Fruit fly (Drosophila melanogaster) whole organism, wandering third instar larva: Measurements from ENCODE around the gene tau.

Experiments
- CG32264 ChIP-seq: fragments of 200-800 bp; sonication (Bioruptor generic); optimal IDR thresholded peaks from 2 replicates; lab custom pipeline; 2016; ENCODE audit warnings: missing biosample characterization, missing genetic modification characterization
- CG9705 ChIP-seq: fragments of 200-800 bp; sonication (Bioruptor generic); optimal IDR thresholded peaks from 2 replicates; lab custom pipeline; 2018; ENCODE audit warnings: missing biosample characterization, mild to moderate bottlenecking, missing genetic modification characterization
- CrebA ChIP-seq: fragments of 200-800 bp; sonication (Bioruptor generic); optimal IDR thresholded peaks from 2 replicates; lab custom pipeline; 2016; ENCODE audit warnings: missing biosample characterization, mild to moderate bottlenecking, missing genetic modification characterization, borderline replicate concordance
- HLH106 ChIP-seq: fragments of 200-800 bp; optimal IDR thresholded peaks from 3 replicates; lab custom pipeline; 2019; ENCODE audit warnings: missing biosample characterization, mild to moderate bottlenecking, missing genetic modification characterization, moderate library complexity
- Hr83 ChIP-seq: fragments of 200-300 bp; sonication (Bioruptor generic); optimal IDR thresholded peaks from 2 replicates; lab custom pipeline; 2016; ENCODE audit warnings: missing biosample characterization, mild to moderate bottlenecking, missing genetic modification characterization, moderate library complexity; ENCODE audit not compliant: poor library complexity, severe bottlenecking
- Myc ChIP-seq: fragments of >200 bp; optimal IDR thresholded peaks from 2 replicates; lab custom pipeline; 2017
- N ChIP-seq: fragments of >200 bp; optimal IDR thresholded peaks from 2 replicates; lab custom pipeline; 2018; ENCODE audit warnings: missing biosample characterization, missing external identifiers, missing genetic modification characterization
- OdsH ChIP-seq: fragments of 200-800 bp; sonication (Bioruptor generic); optimal IDR thresholded peaks from 2 replicates; lab custom pipeline; 2016; ENCODE audit warnings: missing biosample characterization, mild to moderate bottlenecking, missing genetic modification characterization
- Rel ChIP-seq, 2 experiments: fragments of 200-800 bp; sonication (Bioruptor generic) in 1 of 2; optimal IDR thresholded peaks; 2 replicates in 1 of 2; 3 replicates in 1 of 2; lab custom pipeline; 2016 to 2019; ENCODE audit warnings: mild to moderate bottlenecking in 2 of 2, missing biosample characterization in 2 of 2, missing genetic modification characterization in 2 of 2, moderate library complexity in 1 of 2
- Sp1 ChIP-seq: fragments of 200-800 bp; sonication (Bioruptor generic); optimal IDR thresholded peaks from 3 replicates; lab custom pipeline; 2019; ENCODE audit warnings: missing biosample characterization, mild to moderate bottlenecking, missing genetic modification characterization, moderate library complexity
- br ChIP-seq: fragments of 200-800 bp; sonication (Bioruptor generic); optimal IDR thresholded peaks from 2 replicates; lab custom pipeline; 2016; ENCODE audit warnings: missing biosample characterization, missing genetic modification characterization
- dsf ChIP-seq: sonication (Bioruptor generic); optimal IDR thresholded peaks from 2 replicates; lab custom pipeline; 2016; ENCODE audit warnings: missing biosample characterization, missing genetic modification characterization, borderline replicate concordance
- ey ChIP-seq: fragments of 200-800 bp; sonication (Bioruptor generic); optimal IDR thresholded peaks from 2 replicates; lab custom pipeline; 2016; ENCODE audit warnings: missing biosample characterization, missing genetic modification characterization
- foxo ChIP-seq, 2 experiments: fragments of 200-800 bp; sonication (Bioruptor generic); optimal IDR thresholded peaks; 2 replicates in 1 of 2; 3 replicates in 1 of 2; lab custom pipeline; 2016 to 2017; ENCODE audit warnings: missing biosample characterization in 2 of 2, missing genetic modification characterization in 2 of 2
- fru ChIP-seq: fragments of 200-800 bp; sonication (Bioruptor generic); optimal IDR thresholded peaks from 3 replicates; lab custom pipeline; 2016; ENCODE audit warnings: missing biosample characterization, mild to moderate bottlenecking, missing genetic modification characterization
- h ChIP-seq: fragments of 200-800 bp; sonication (Bioruptor generic); optimal IDR thresholded peaks from 3 replicates; lab custom pipeline; 2016; ENCODE audit warnings: missing biosample characterization, mild to moderate bottlenecking, missing genetic modification characterization
- jim ChIP-seq: fragments of 175-275, 200-325 bp; sonication (Bioruptor generic); optimal IDR thresholded peaks from 2 replicates; lab custom pipeline; 2016; ENCODE audit warnings: missing biosample characterization, mild to moderate bottlenecking, missing genetic modification characterization
- psq ChIP-seq: fragments of 200-800 bp; sonication (Bioruptor generic); optimal IDR thresholded peaks from 3 replicates; lab custom pipeline; 2017; ENCODE audit warnings: missing biosample characterization, mild to moderate bottlenecking, missing genetic modification characterization, moderate library complexity
- sage ChIP-seq: fragments of 200-800 bp; sonication (Bioruptor generic); optimal IDR thresholded peaks from 2 replicates; lab custom pipeline; 2016; ENCODE audit warnings: missing biosample characterization, mild to moderate bottlenecking, missing genetic modification characterization
- tai ChIP-seq: sonication (Bioruptor generic); optimal IDR thresholded peaks from 2 replicates; lab custom pipeline; 2016; ENCODE audit warnings: missing biosample characterization, missing genetic modification characterization
- woc ChIP-seq: sonication (Bioruptor generic); optimal IDR thresholded peaks from 2 replicates; lab custom pipeline; 2016; ENCODE audit warnings: missing biosample characterization, mild to moderate bottlenecking, missing genetic modification characterization

Gene tau

dm6 chr3R:27593580-27594187 is 63.1 kb downstream of the tau start:
- no peak for TF ChIP-seq ey (GFP tag; lab: Kevin White, UChicago)
- no peak for TF ChIP-seq OdsH
- no peak for TF ChIP-seq HLH106 (tag; lab: Kevin White, UChicago)
- no peak for TF ChIP-seq CrebA (GFP tag; lab: Kevin White, UChicago)
- TF ChIP-seq jim (GFP tag; lab: Kevin White, UChicago) = no peak
- TF ChIP-seq tai (GFP tag; lab: Kevin White, UChicago) = no peak
- no peak for TF ChIP-seq Hr83 (GFP tag; lab: Kevin White, UChicago)
- TF ChIP-seq br (GFP tag; lab: Kevin White, UChicago) = no peak

- TF ChIP-seq psq (GFP tag; lab: Kevin White, UChicago) = peak; percentile 71
- peak; percentile 52 for TF ChIP-seq ey (GFP tag; lab: Kevin White, UChicago)
- TF ChIP-seq HLH106 (tag; lab: Kevin White, UChicago) = peak; percentile 67
- TF ChIP-seq CG9705 = peak; percentile 27
- TF ChIP-seq Sp1 (GFP tag; lab: Kevin White, UChicago) = peak; percentile 69
- TF ChIP-seq CG32264 (GFP tag; lab: Kevin White, UChicago) = no peak
- TF ChIP-seq br (GFP tag; lab: Kevin White, UChicago) = peak; percentile 66
- TF ChIP-seq N (GFP tag; lab: Kevin White, UChicago) = no peak
- TF ChIP-seq Myc (lab: Kevin White, UChicago) = no peak
- peak; percentile 35 for TF ChIP-seq sage (GFP tag; lab: Kevin White, UChicago)
- TF ChIP-seq CrebA (GFP tag; lab: Kevin White, UChicago) = no peak
- TF ChIP-seq dsf (GFP tag; lab: Kevin White, UChicago) = no peak
- peak; percentile 43 for TF ChIP-seq OdsH
- peak in 1 of 2 experiments; percentile 65 for TF ChIP-seq foxo (GFP tag; optimal IDR thresholded peaks at IDR 0.05; lab: Kevin White, UChicago)
- peak; percentile 60 for TF ChIP-seq fru (GFP tag; lab: Kevin White, UChicago)
- TF ChIP-seq h = peak; percentile 53
- TF ChIP-seq Rel (GFP tag; optimal IDR thresholded peaks at IDR 0.05; lab: Kevin White, UChicago) = no peak
- TF ChIP-seq Rel (tag; optimal IDR thresholded peaks at IDR 0.05; lab: Kevin White, UChicago) = peak; percentile 6
- peak; percentile 47 for TF ChIP-seq woc (GFP tag; lab: Kevin White, UChicago)
Observed at dm6 chr3R:27593174-27593573, 63.6 kb downstream of the tau start.
